Fruit fly (Drosophila melanogaster): ENCODE measurements around the gene CG11608.

The CG11608 gene

DNA sequence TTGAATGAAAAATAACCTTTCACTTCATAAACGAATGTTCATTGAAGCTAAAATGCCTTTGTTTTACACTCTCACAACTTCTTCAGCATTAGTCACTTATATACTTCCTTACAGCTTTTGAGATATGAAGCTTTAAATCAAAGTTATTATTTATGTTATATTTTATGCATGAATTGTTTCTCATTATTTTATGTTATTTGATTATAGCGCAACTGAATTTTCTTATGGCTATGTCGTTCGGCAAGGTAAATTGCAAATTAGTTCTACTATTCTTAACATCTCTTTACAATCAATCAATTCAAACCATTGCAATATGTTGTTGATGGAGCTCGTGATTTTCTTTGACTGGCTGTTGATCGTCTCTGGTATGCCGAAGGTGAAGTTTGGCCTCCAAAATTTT lies 2.0 kb upstream of the CG11608 start, which contains the start of gene CG11600:
Gene CG11600 (plus strand): TSS at position 301 of the 400 bp plus-strand sequence.
- TF ChIP-seq dsx (GFP tag; optimal IDR thresholded peaks at IDR 0.05; ENCODE audit: poor library complexity, severe bottlenecking) (no peak), cyc (GFP tag; optimal IDR thresholded peaks at IDR 0.05) (no peak), Gug (GFP tag; IDR thresholded peaks at IDR 0.05) (no peak), fd85E (GFP tag; optimal IDR thresholded peaks at IDR 0.05) (no peak), CG11294 (GFP tag; IDR thresholded peaks at IDR 0.05) (no peak), CG10631 (GFP tag; optimal IDR thresholded peaks at IDR 0.05) (no peak)

DNA sequence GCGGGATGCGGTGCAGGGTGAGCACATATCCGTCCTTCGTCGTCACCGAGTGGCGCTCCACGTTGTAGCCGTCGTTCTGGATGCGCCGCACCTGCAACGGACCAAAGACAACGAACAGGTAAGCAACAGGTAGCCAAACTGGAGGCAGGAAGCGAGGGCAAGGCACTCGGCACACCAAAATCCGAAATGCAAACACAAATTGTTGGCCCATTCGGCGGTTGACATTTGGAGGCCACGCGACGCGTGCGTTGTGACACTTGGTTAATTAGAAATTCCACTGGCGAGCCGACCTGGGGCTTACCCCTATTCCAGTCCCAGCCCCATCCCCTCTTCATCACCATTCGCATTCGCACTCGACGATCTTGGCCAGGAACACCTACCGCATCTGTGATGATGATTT lies 3.3 kb downstream of the CG11608 start:
- no peak for TF ChIP-seq CG6276 (GFP tag; optimal IDR thresholded peaks at IDR 0.05)
- TF ChIP-seq Sox14 (GFP tag; optimal IDR thresholded peaks at IDR 0.05), result no peak
- no peak for TF ChIP-seq achi (GFP tag; optimal IDR thresholded peaks at IDR 0.05)
- TF ChIP-seq Eip78C (GFP tag), result no peak
- no peak for TF ChIP-seq net (GFP tag; optimal IDR thresholded peaks at IDR 0.05)
- no peak for TF ChIP-seq spab (GFP tag; optimal IDR thresholded peaks at IDR 0.05)
- TF ChIP-seq acj6 (GFP tag; optimal IDR thresholded peaks at IDR 0.05), result no peak
- no peak for TF ChIP-seq CG8319 (GFP tag; optimal IDR thresholded peaks at IDR 0.05)
- TF ChIP-seq Ets96B (tag; optimal IDR thresholded peaks at IDR 0.05), result no peak
- no peak for TF ChIP-seq CG11902 (GFP tag; optimal IDR thresholded peaks at IDR 0.05)
- no peak for TF ChIP-seq CG32006 (GFP tag; optimal IDR thresholded peaks at IDR 0.05)
- no peak for TF ChIP-seq fd59A (GFP tag; optimal IDR thresholded peaks at IDR 0.05)
- no peak for TF ChIP-seq CG3919 (GFP tag; optimal IDR thresholded peaks at IDR 0.05)
- TF ChIP-seq CG8119 (GFP tag; IDR thresholded peaks at IDR 0.05), result no peak
- no peak for TF ChIP-seq CG6163 (GFP tag; IDR thresholded peaks at IDR 0.05)
- TF ChIP-seq Hr38 (GFP tag; optimal IDR thresholded peaks at IDR 0.05), result no peak
- TF ChIP-seq vri (GFP tag; optimal IDR thresholded peaks at IDR 0.05), result no peak

DNA sequence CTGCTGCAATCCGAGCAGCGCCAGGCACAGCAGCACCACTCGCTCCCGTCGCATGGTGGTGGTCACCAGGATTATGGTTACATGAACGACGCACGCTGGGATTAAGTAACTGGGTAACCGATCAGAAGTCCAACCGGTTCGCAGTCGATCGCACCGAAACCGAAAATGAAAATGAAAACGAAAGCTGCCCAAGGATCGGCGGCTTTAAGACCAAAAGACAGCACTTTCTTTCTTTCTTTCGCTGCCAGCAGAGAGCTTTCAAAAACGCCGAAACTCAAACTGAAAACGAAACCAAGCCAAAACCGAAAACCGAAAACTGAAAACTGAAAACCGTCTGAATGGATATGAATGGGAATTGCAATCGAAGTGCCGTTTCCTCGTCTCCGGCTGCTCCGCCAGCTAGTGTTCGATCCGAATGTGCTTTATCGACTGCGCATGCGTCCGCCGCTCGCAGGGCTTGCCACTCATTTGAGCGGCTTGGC lies 3.8 kb downstream of the CG11608 start, which contains the start of gene CG6753:
Gene CG6753 (minus strand): TSS at position 432 of the 482 bp plus-strand sequence.
- TF ChIP-seq Blimp-1 (GFP tag; optimal IDR thresholded peaks at IDR 0.05) (peak; percentile 90), acj6 (GFP tag; optimal IDR thresholded peaks at IDR 0.05) (no peak)

DNA sequence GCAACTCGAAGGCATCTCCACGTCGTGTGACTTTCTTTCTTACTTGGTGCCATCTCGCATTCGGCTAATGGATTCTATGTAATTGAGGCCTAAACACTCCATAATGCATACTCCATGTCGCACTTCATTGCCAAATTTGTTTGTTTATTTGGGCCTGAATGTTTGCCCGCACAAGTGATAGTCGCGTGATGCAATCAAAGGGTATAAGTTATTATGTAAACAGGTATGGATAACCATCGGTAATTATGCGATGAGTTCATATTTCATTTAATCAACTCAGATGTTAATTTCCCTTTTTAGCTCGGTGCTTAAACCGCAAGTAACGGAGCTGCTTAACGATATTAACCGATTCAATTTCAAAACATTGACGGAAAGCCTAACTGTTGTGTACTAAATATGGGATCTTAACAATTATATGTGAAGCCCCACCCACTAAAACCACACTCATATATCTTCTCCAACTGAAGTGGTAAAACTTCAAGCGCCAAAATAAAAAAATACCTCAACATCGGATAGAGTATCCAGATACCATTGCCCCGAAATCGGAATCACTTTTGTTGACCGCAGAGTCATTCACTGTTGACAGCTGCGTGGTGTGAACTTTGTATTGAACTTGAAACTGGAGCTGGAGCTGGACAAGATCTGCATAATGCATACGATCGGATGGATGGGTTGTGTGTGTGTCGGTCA lies 6.5 kb downstream of the CG11608 start:
- TF ChIP-seq Sox15 (GFP tag; optimal IDR thresholded peaks at IDR 0.05) (peak; percentile 9), CG8632 (GFP tag; optimal IDR thresholded peaks at IDR 0.05) (no peak), CG7368 (GFP tag; optimal IDR thresholded peaks at IDR 0.05) (peak; percentile 26), fkh (GFP tag; optimal IDR thresholded peaks at IDR 0.05) (peak; percentile 46), lz (GFP tag; optimal IDR thresholded peaks at IDR 0.05) (peak; percentile 22), Eip93F (GFP tag; optimal IDR thresholded peaks at IDR 0.05) (no peak), CG31627 (GFP tag; optimal IDR thresholded peaks at IDR 0.05) (peak; percentile 15), Met (GFP tag; optimal IDR thresholded peaks at IDR 0.05) (peak; percentile 20), Hr39 (GFP tag; optimal IDR thresholded peaks at IDR 0.05) (peak; percentile 17), Eip78C (GFP tag) (peak; percentile 66), CG3919 (GFP tag; optimal IDR thresholded peaks at IDR 0.05) (no peak), vri (GFP tag; optimal IDR thresholded peaks at IDR 0.05) (peak; percentile 40), acj6 (GFP tag; optimal IDR thresholded peaks at IDR 0.05) (no peak), CG6854 (GFP tag; optimal IDR thresholded peaks at IDR 0.05) (no peak), svp (GFP tag) (peak; percentile 66), CG10631 (GFP tag; optimal IDR thresholded peaks at IDR 0.05) (no peak), CG34406 (GFP tag; optimal IDR thresholded peaks at IDR 0.05) (peak; percentile 11), pdm3 (GFP tag; optimal IDR thresholded peaks at IDR 0.05) (peak; percentile 14), esn (GFP tag; optimal IDR thresholded peaks at IDR 0.05) (peak; percentile 13), fd85E (GFP tag; optimal IDR thresholded peaks at IDR 0.05) (no peak), achi (GFP tag; optimal IDR thresholded peaks at IDR 0.05) (peak; percentile 11)
